Fruit fly (Drosophila melanogaster) whole organism, embryonic: Measurements from ENCODE around the gene Cog2.
A peak's percentile ranks its signal among the peaks of the same experiment; 100 is the strongest.

Experiments
- Atf-2 ChIP-seq: fragments of 200-800 bp; sonication (Bioruptor generic); optimal IDR thresholded peaks from 2 replicates; lab custom pipeline; 2016; ENCODE audit warnings: missing biosample characterization, missing genetic modification characterization
- Atf3 ChIP-seq: fragments of 200-800 bp; sonication (Bioruptor generic); optimal IDR thresholded peaks from 3 replicates; lab custom pipeline; 2016; ENCODE audit warnings: missing biosample characterization, missing genetic modification characterization
- Bdp1 ChIP-seq: fragments of 200-800 bp; sonication (Bioruptor generic); optimal IDR thresholded peaks from 3 replicates; lab custom pipeline; 2016; ENCODE audit warnings: missing biosample characterization, missing genetic modification characterization
- Bgb ChIP-seq: fragments of 200-800 bp; sonication (Bioruptor generic); IDR thresholded peaks from 2 replicates; pipeline ENCODE4 v1.3.6; 2022; ENCODE audit warnings: missing biosample characterization, missing genetic modification characterization; ENCODE audit not compliant: partially characterized antibody
- CG10267 ChIP-seq: fragments of 200-800 bp; sonication (Bioruptor generic); optimal IDR thresholded peaks from 2 replicates; lab custom pipeline; 2018; ENCODE audit warnings: missing biosample characterization, mild to moderate bottlenecking, missing genetic modification characterization, moderate library complexity
- CG10543 ChIP-seq: fragments of 200-800 bp; sonication (Bioruptor generic); optimal IDR thresholded peaks from 3 replicates; lab custom pipeline; 2017; ENCODE audit warnings: missing biosample characterization, mild to moderate bottlenecking, missing genetic modification characterization, moderate library complexity
- CG11560 ChIP-seq: fragments of 200-800 bp; sonication (Bioruptor generic); IDR thresholded peaks from 3 replicates; pipeline ENCODE4 v1.3.6; 2022; ENCODE audit warnings: missing biosample characterization, missing genetic modification characterization
- CG12744 ChIP-seq: fragments of 200-800 bp; sonication (Bioruptor generic); optimal IDR thresholded peaks from 2 replicates; lab custom pipeline; 2016; ENCODE audit warnings: missing biosample characterization, missing genetic modification characterization
- CG1602 ChIP-seq: fragments of 200-800 bp; sonication (Bioruptor generic); optimal IDR thresholded peaks from 3 replicates; lab custom pipeline; 2016; ENCODE audit warnings: missing biosample characterization, missing genetic modification characterization
- CG4617 ChIP-seq: fragments of 200-800 bp; sonication (Bioruptor generic); optimal IDR thresholded peaks from 3 replicates; lab custom pipeline; 2016; ENCODE audit warnings: missing biosample characterization, missing genetic modification characterization, borderline replicate concordance
- CG6689 ChIP-seq: fragments of 200-800 bp; sonication (Bioruptor generic); IDR thresholded peaks from 2 replicates; pipeline ENCODE4 v1.3.6; 2022; ENCODE audit warnings: missing biosample characterization, missing genetic modification characterization
- CG9437 ChIP-seq: fragments of 200-800 bp; sonication (Bioruptor generic); optimal IDR thresholded peaks from 2 replicates; lab custom pipeline; 2018; ENCODE audit warnings: missing biosample characterization, mild to moderate bottlenecking, missing genetic modification characterization
- CG9797 ChIP-seq: fragments of 200-800 bp; sonication (Bioruptor generic); optimal IDR thresholded peaks from 3 replicates; lab custom pipeline; 2018; ENCODE audit warnings: missing biosample characterization, mild to moderate bottlenecking, missing genetic modification characterization
- D ChIP-seq, 2 experiments: fragments of 200-800 bp in 1 of 2; fragments of >200 bp in 1 of 2; sonication (Bioruptor generic) in 1 of 2; optimal IDR thresholded peaks; 2 replicates in 1 of 2; 3 replicates in 1 of 2; lab custom pipeline; 2017; ENCODE audit warnings: mild to moderate bottlenecking in 1 of 2, missing biosample characterization in 1 of 2, missing genetic modification characterization in 1 of 2, missing genetic modification reagents in 1 of 2
- Dad ChIP-seq: fragments of 200-800 bp; sonication (Bioruptor generic); optimal IDR thresholded peaks from 3 replicates; lab custom pipeline; 2016; ENCODE audit warnings: missing biosample characterization, missing genetic modification characterization
- Doc3 ChIP-seq: fragments of 200-800 bp; sonication (Bioruptor generic); IDR thresholded peaks from 3 replicates; pipeline ENCODE4 v1.3.6; 2022; ENCODE audit warnings: missing biosample characterization, missing genetic modification characterization; ENCODE audit not compliant: partially characterized antibody
- H15 ChIP-seq: fragments of 200-800 bp; sonication (Bioruptor generic); IDR thresholded peaks from 3 replicates; pipeline ENCODE4 v1.3.6; 2022; ENCODE audit warnings: missing biosample characterization, missing genetic modification characterization
- HLH3B ChIP-seq: fragments of 200-800 bp; sonication (Bioruptor generic); IDR thresholded peaks from 2 replicates; pipeline ENCODE4 v1.3.6; 2022; ENCODE audit warnings: missing biosample characterization, missing genetic modification characterization
- HLH4C ChIP-seq: fragments of 200-800 bp; sonication (Bioruptor generic); IDR thresholded peaks from 3 replicates; pipeline ENCODE4 v1.3.6; 2022; ENCODE audit warnings: missing biosample characterization, missing genetic modification characterization; ENCODE audit not compliant: partially characterized antibody
- Jarid2 ChIP-seq: fragments of 200-800 bp; sonication (Bioruptor generic); optimal IDR thresholded peaks from 3 replicates; lab custom pipeline; 2017; ENCODE audit warnings: mild to moderate bottlenecking, missing biosample characterization, missing genetic modification reagents, missing genetic modification characterization
- Kr ChIP-seq: fragments of 200-800 bp; sonication (Bioruptor generic); optimal IDR thresholded peaks from 2 replicates; lab custom pipeline; 2017; ENCODE audit warnings: missing biosample characterization, mild to moderate bottlenecking, missing genetic modification characterization
- Mrtf ChIP-seq: fragments of 200-800 bp; sonication (Bioruptor generic); IDR thresholded peaks from 3 replicates; pipeline ENCODE4 v1.3.6; 2022; ENCODE audit warnings: missing biosample characterization, missing genetic modification characterization
- Nf-YA ChIP-seq: fragments of 200-800 bp; sonication (Bioruptor generic); IDR thresholded peaks from 2 replicates; pipeline ENCODE4 v1.3.6; 2022; ENCODE audit warnings: missing biosample characterization, missing genetic modification characterization
- Xrp1 ChIP-seq: fragments of 200-800 bp; sonication (Bioruptor generic); IDR thresholded peaks from 2 replicates; pipeline ENCODE4 v1.3.6; 2022; ENCODE audit warnings: missing biosample characterization, missing genetic modification characterization
- YL-1 ChIP-seq: fragments of 200-800 bp; sonication (Bioruptor generic); optimal IDR thresholded peaks from 3 replicates; lab custom pipeline; 2017; ENCODE audit warnings: missing biosample characterization, mild to moderate bottlenecking, missing genetic modification characterization
- ac ChIP-seq: fragments of 200-800 bp; sonication (Bioruptor generic); optimal IDR thresholded peaks from 3 replicates; lab custom pipeline; 2017; ENCODE audit warnings: missing biosample characterization, mild to moderate bottlenecking, missing genetic modification characterization
- ara ChIP-seq: fragments of 200-800 bp; sonication (Bioruptor generic); IDR thresholded peaks from 2 replicates; pipeline ENCODE4 v1.3.6; 2022; ENCODE audit warnings: missing biosample characterization, missing genetic modification characterization
- bigmax ChIP-seq: fragments of 200-800 bp; sonication (Bioruptor generic); optimal IDR thresholded peaks from 2 replicates; lab custom pipeline; 2018; ENCODE audit warnings: missing biosample characterization, mild to moderate bottlenecking, missing genetic modification characterization
- br ChIP-seq: fragments of >200 bp; optimal IDR thresholded peaks from 2 replicates; lab custom pipeline; 2017
- bsh ChIP-seq, 2 experiments: fragments of 200-800 bp; sonication (Bioruptor generic); optimal IDR thresholded peaks; 2 replicates each; lab custom pipeline; 2017 to 2018; ENCODE audit warnings: mild to moderate bottlenecking in 2 of 2, missing biosample characterization in 2 of 2, missing genetic modification characterization in 2 of 2, moderate library complexity in 1 of 2
- chinmo ChIP-seq: fragments of 200-800 bp; sonication (Bioruptor generic); IDR thresholded peaks from 4 replicates; pipeline ENCODE4 v1.3.6; 2022; ENCODE audit warnings: missing biosample characterization, missing genetic modification characterization; ENCODE audit not compliant: partially characterized antibody
- corto ChIP-seq: fragments of 200-800 bp; sonication (Bioruptor generic); optimal IDR thresholded peaks from 2 replicates; lab custom pipeline; 2016; ENCODE audit warnings: missing biosample characterization, mild to moderate bottlenecking, missing genetic modification characterization, moderate library complexity
- da ChIP-seq: fragments of 200-800 bp; sonication (Bioruptor generic); optimal IDR thresholded peaks from 2 replicates; lab custom pipeline; 2016; ENCODE audit warnings: missing biosample characterization, missing genetic modification characterization
- dm ChIP-seq: fragments of 200-800 bp; sonication (Bioruptor generic); optimal IDR thresholded peaks from 3 replicates; lab custom pipeline; 2016; ENCODE audit warnings: missing biosample characterization, missing genetic modification characterization
- dmrt99B ChIP-seq: fragments of 200-800 bp; sonication (Bioruptor generic); optimal IDR thresholded peaks from 2 replicates; lab custom pipeline; 2018; ENCODE audit warnings: missing biosample characterization, mild to moderate bottlenecking, missing genetic modification characterization, moderate library complexity
- hb ChIP-seq: fragments of 200-800 bp; sonication (Bioruptor generic); IDR thresholded peaks from 3 replicates; pipeline ENCODE4 v1.3.6; 2022; ENCODE audit warnings: missing biosample characterization, missing genetic modification characterization; ENCODE audit not compliant: partially characterized antibody
- hbn ChIP-seq: fragments of 200-800 bp; sonication (Bioruptor generic); IDR thresholded peaks from 2 replicates; pipeline ENCODE4 v1.3.6; 2022; ENCODE audit warnings: missing biosample characterization, missing genetic modification characterization; ENCODE audit not compliant: partially characterized antibody
- jigr1 ChIP-seq: fragments of 200-800 bp; sonication (Bioruptor generic); IDR thresholded peaks from 3 replicates; pipeline ENCODE4 v1.3.6; 2022; ENCODE audit warnings: missing biosample characterization, missing genetic modification characterization
- maf-S ChIP-seq: fragments of 200-800 bp; sonication (Bioruptor generic); optimal IDR thresholded peaks from 2 replicates; lab custom pipeline; 2016; ENCODE audit warnings: missing biosample characterization, missing genetic modification characterization
- pan ChIP-seq, 4 experiments: fragments of >200 bp in 3 of 4; fragments of 200-800 bp in 1 of 4; sonication (Bioruptor generic) in 1 of 4; optimal IDR thresholded peaks in 3 of 4; IDR thresholded peaks in 1 of 4; 2 replicates each; pipeline versions ENCODE4 v1.3.6 to Lab custom; 2017 to 2022; ENCODE audit warnings: missing biosample characterization in 2 of 4, missing genetic modification characterization in 2 of 4, mixed read lengths in 1 of 4
- peb ChIP-seq: fragments of 200-800 bp; sonication (Bioruptor generic); IDR thresholded peaks from 2 replicates; pipeline ENCODE4 v1.3.6; 2022; ENCODE audit warnings: missing biosample characterization, missing genetic modification characterization
- seq ChIP-seq: fragments of 200-800 bp; sonication (Bioruptor generic); IDR thresholded peaks from 2 replicates; pipeline ENCODE4 v1.3.6; 2022; ENCODE audit warnings: missing biosample characterization, missing genetic modification characterization
- shn ChIP-seq: fragments of 200-800 bp; sonication (Bioruptor generic); optimal IDR thresholded peaks from 3 replicates; lab custom pipeline; 2016; ENCODE audit warnings: missing biosample characterization, missing genetic modification characterization
- slp2 ChIP-seq: fragments of 200-800 bp; sonication (Bioruptor generic); optimal IDR thresholded peaks from 2 replicates; lab custom pipeline; 2016; ENCODE audit warnings: missing biosample characterization, missing genetic modification characterization
- sr ChIP-seq: fragments of 200-800 bp; sonication (Bioruptor generic); IDR thresholded peaks from 3 replicates; pipeline ENCODE4 v1.3.6; 2022; ENCODE audit warnings: missing biosample characterization, missing genetic modification characterization
- tna ChIP-seq: fragments of 200-800 bp; sonication (Bioruptor generic); IDR thresholded peaks from 2 replicates; pipeline ENCODE4 v1.3.6; 2022; ENCODE audit warnings: missing biosample characterization, missing genetic modification characterization; ENCODE audit not compliant: partially characterized antibody
- toy ChIP-seq: fragments of 200-800 bp; sonication (Bioruptor generic); IDR thresholded peaks from 2 replicates; pipeline ENCODE4 v1.3.6; 2022; ENCODE audit warnings: missing biosample characterization, missing genetic modification characterization
- unc-4 ChIP-seq: fragments of 200-800 bp; sonication (Bioruptor generic); IDR thresholded peaks from 2 replicates; pipeline ENCODE4 v1.3.6; 2022; ENCODE audit warnings: missing biosample characterization, missing genetic modification characterization; ENCODE audit not compliant: partially characterized antibody
- zen2 ChIP-seq: fragments of 200-800 bp; sonication (Bioruptor generic); IDR thresholded peaks from 3 replicates; pipeline ENCODE4 v1.3.6; 2022; ENCODE audit warnings: missing biosample characterization, missing genetic modification characterization; ENCODE audit not compliant: partially characterized antibody
- zfh1 ChIP-seq: fragments of 200-800 bp; sonication (Bioruptor generic); IDR thresholded peaks from 3 replicates; pipeline ENCODE4 v1.3.6; 2022; ENCODE audit warnings: missing biosample characterization, missing genetic modification characterization

Cog2 gene

dm6 chr3R:15407020-15407501, 45.6 kb upstream of the Cog2 start, which contains the start of gene CG6125:
Gene CG6125 (minus strand): TSS chr3R:15407070.
- no peak for TF ChIP-seq Bgb (GFP tag; lab: Robert Waterston, UW)
- no peak for TF ChIP-seq HLH4C
- TF ChIP-seq Kr (GFP tag; lab: Kevin White, UChicago) = no peak
- no peak for TF ChIP-seq br (lab: Kevin White, UChicago)
- TF ChIP-seq peb (GFP tag; lab: Robert Waterston, UW) = no peak
- 0 out of 2 replicates have a peak, but pooled peaks have one; percentile 11 for TF ChIP-seq Nf-YA (GFP tag; lab: Robert Waterston, UW)
- no peak for TF ChIP-seq CG10267
- no peak for TF ChIP-seq Dad (GFP tag; lab: Kevin White, UChicago)
- no peak for TF ChIP-seq Atf-2 (GFP tag; lab: Kevin White, UChicago)
- TF ChIP-seq CG4617 (GFP tag; lab: Kevin White, UChicago) = no peak
- TF ChIP-seq ara = no peak
- TF ChIP-seq Xrp1 (GFP tag; lab: Robert Waterston, UW) = no peak
- no peak for TF ChIP-seq maf-S (GFP tag; lab: Kevin White, UChicago)
- TF ChIP-seq hb (GFP tag; lab: Robert Waterston, UW) = no peak
- 0 out of 2 replicates have a peak, but pooled peaks have one; percentile 45 for TF ChIP-seq tna (GFP tag; lab: Robert Waterston, UW)
- TF ChIP-seq ac (GFP tag; lab: Kevin White, UChicago) = no peak
- no peak for TF ChIP-seq corto (GFP tag; lab: Kevin White, UChicago)
- peak; percentile 16 for TF ChIP-seq Jarid2 (GFP tag; lab: Kevin White, UChicago)
- TF ChIP-seq Bdp1 (GFP tag; lab: Kevin White, UChicago) = no peak
- TF ChIP-seq bigmax (GFP tag; lab: Kevin White, UChicago) = no peak
- TF ChIP-seq H15 (GFP tag; lab: Robert Waterston, UW) = 0 out of 3 replicates have a peak, but pooled peaks have one; percentile 31
- TF ChIP-seq slp2 (GFP tag; lab: Kevin White, UChicago) = no peak
- TF ChIP-seq jigr1 = no peak
- TF ChIP-seq dm (GFP tag; lab: Kevin White, UChicago) = no peak
- TF ChIP-seq CG10543 (GFP tag; lab: Kevin White, UChicago) = peak; percentile 2
- no peak for TF ChIP-seq CG12744 (GFP tag; lab: Kevin White, UChicago)
- no peak for TF ChIP-seq toy (GFP tag; lab: Robert Waterston, UW)
- TF ChIP-seq seq (GFP tag; lab: Robert Waterston, UW) = no peak
- TF ChIP-seq bsh (GFP tag; optimal IDR thresholded peaks at IDR 0.05; lab: Kevin White, UChicago) = no peak
- no peak for TF ChIP-seq zen2 (GFP tag; lab: Robert Waterston, UW)
- no peak for TF ChIP-seq hbn (GFP tag; lab: Robert Waterston, UW)
- TF ChIP-seq Mrtf (GFP tag; lab: Robert Waterston, UW) = no peak
- no peak for TF ChIP-seq sr
- TF ChIP-seq Doc3 (GFP tag; lab: Robert Waterston, UW) = 0 out of 3 replicates have a peak, but pooled peaks have one; percentile 19
- no peak for TF ChIP-seq YL-1
- TF ChIP-seq dmrt99B (tag; lab: Kevin White, UChicago) = no peak
- no peak for TF ChIP-seq shn
- TF ChIP-seq HLH3B (GFP tag; lab: Robert Waterston, UW) = no peak
- TF ChIP-seq unc-4 (GFP tag; lab: Robert Waterston, UW) = no peak
- no peak for TF ChIP-seq CG9797
- TF ChIP-seq CG1602 (GFP tag; lab: Kevin White, UChicago) = no peak
- no peak for TF ChIP-seq CG11560
- no peak for TF ChIP-seq Atf3
- TF ChIP-seq CG9437 = no peak
- TF ChIP-seq CG6689 (GFP tag; lab: Robert Waterston, UW) = no peak
- TF ChIP-seq pan (optimal IDR thresholded peaks at IDR 0.05; lab: Kevin White, UChicago) = no peak
- no peak for TF ChIP-seq pan (GFP tag; optimal IDR thresholded peaks at IDR 0.05 in 1 of 2, IDR thresholded peaks at IDR 0.05 in 1 of 2)
- no peak for TF ChIP-seq da
- TF ChIP-seq D (optimal IDR thresholded peaks at IDR 0.05; lab: Kevin White, UChicago) = no peak
- no peak for TF ChIP-seq D (GFP tag; optimal IDR thresholded peaks at IDR 0.05; lab: Kevin White, UChicago)
- TF ChIP-seq zfh1 = 0 out of 3 replicates have a peak, but pooled peaks have one; percentile 33
- no peak for TF ChIP-seq chinmo (GFP tag; lab: Robert Waterston, UW)
